Fruit fly (Drosophila melanogaster): Measurements from ENCODE around the gene Nedd4.
A peak's percentile ranks its signal among the peaks of the same experiment; 100 is the strongest.

The Nedd4 gene

dm6 chr3L:17486794-17487726 is 42.8 kb upstream of the Nedd4 start, which contains the start of gene Oatp74D (continued):
- TF ChIP-seq cad (GFP tag; optimal IDR thresholded peaks at IDR 0.05) (no peak), lilli (GFP tag; optimal IDR thresholded peaks at IDR 0.05) (peak; percentile 67), CG2202 (tag; optimal IDR thresholded peaks at IDR 0.05) (peak; percentile 67), CG11093 (GFP tag; IDR thresholded peaks at IDR 0.05) (no peak), toy (GFP tag; IDR thresholded peaks at IDR 0.05) (no peak), bcd (GFP tag; optimal IDR thresholded peaks at IDR 0.05) (no peak), CG6689 (GFP tag; IDR thresholded peaks at IDR 0.05) (no peak), Dref (GFP tag; IDR thresholded peaks at IDR 0.05) (no peak), CG4730 (GFP tag; IDR thresholded peaks at IDR 0.05) (no peak), CG31441 (GFP tag; IDR thresholded peaks at IDR 0.05) (no peak), CG15073 (GFP tag; optimal IDR thresholded peaks at IDR 0.05) (no peak), lab (GFP tag; optimal IDR thresholded peaks at IDR 0.05) (peak; percentile 72), Optix (GFP tag; IDR thresholded peaks at IDR 0.05) (peak; percentile 42; the same call in 1 of the 3 replicates), cg (GFP tag; optimal IDR thresholded peaks at IDR 0.05) (peak; percentile 99), CG10979 (tag; optimal IDR thresholded peaks at IDR 0.05) (no peak), ssp (GFP tag; IDR thresholded peaks at IDR 0.05) (no peak), jing (GFP tag; optimal IDR thresholded peaks at IDR 0.05) (no peak), Tbp (GFP tag; optimal IDR thresholded peaks at IDR 0.05) (no peak), CG13424 (tag; optimal IDR thresholded peaks at IDR 0.05) (peak; percentile 45), lmd (GFP tag; IDR thresholded peaks at IDR 0.05) (0 out of 2 replicates have a peak, but pooled peaks have one; percentile 10), CG32772 (GFP tag; IDR thresholded peaks at IDR 0.05) (no peak), da (GFP tag; optimal IDR thresholded peaks at IDR 0.05) (no peak), C15 (GFP tag; IDR thresholded peaks at IDR 0.05) (no peak; the same call in 2 of the 3 replicates), sc (optimal IDR thresholded peaks at IDR 0.05) (no peak), sc (GFP tag; optimal IDR thresholded peaks at IDR 0.05) (peak; percentile 7), klu (GFP tag; IDR thresholded peaks at IDR 0.05) (no peak), abd-A (tag; optimal IDR thresholded peaks at IDR 0.05) (peak; percentile 94), CG15269 (tag; optimal IDR thresholded peaks at IDR 0.05) (peak; percentile 5), Abd-B (GFP tag; optimal IDR thresholded peaks at IDR 0.05) (no peak), CG17612 (GFP tag; IDR thresholded peaks at IDR 0.05) (no peak), tio (GFP tag; optimal IDR thresholded peaks at IDR 0.05) (no peak), CG17328 (GFP tag; IDR thresholded peaks at IDR 0.05) (peak; percentile 22; the same call in 1 of the 2 replicates), dmrt99B (tag; optimal IDR thresholded peaks at IDR 0.05) (peak; percentile 58), sug (tag; optimal IDR thresholded peaks at IDR 0.05) (peak; percentile 87), ab (GFP tag; optimal IDR thresholded peaks at IDR 0.05) (no peak), sens-2 (GFP tag; IDR thresholded peaks at IDR 0.05) (no peak), p53 (GFP tag; optimal IDR thresholded peaks at IDR 0.05) (no peak), stwl (tag; optimal IDR thresholded peaks at IDR 0.05) (no peak), ac (GFP tag; optimal IDR thresholded peaks at IDR 0.05) (peak; percentile 27), CG3065 (GFP tag; optimal IDR thresholded peaks at IDR 0.05) (no peak), dm (GFP tag; optimal IDR thresholded peaks at IDR 0.05) (peak; percentile 1), az2 (GFP tag; optimal IDR thresholded peaks at IDR 0.05) (peak; percentile 32), CG8765 (GFP tag; IDR thresholded peaks at IDR 0.05) (no peak), Lim3 (GFP tag; IDR thresholded peaks at IDR 0.05) (no peak), CG8290 (GFP tag; optimal IDR thresholded peaks at IDR 0.05) (no peak), CG8290 (tag; optimal IDR thresholded peaks at IDR 0.05) (peak; percentile 20 to 72), CG7745 (tag; optimal IDR thresholded peaks at IDR 0.05) (no peak), Rfx (GFP tag; IDR thresholded peaks at IDR 0.05) (peak; percentile 64; the same call in 1 of the 2 replicates), grau (tag; optimal IDR thresholded peaks at IDR 0.05) (peak; percentile 26), onecut (GFP tag; IDR thresholded peaks at IDR 0.05) (peak; percentile 22), CG14710 (tag; optimal IDR thresholded peaks at IDR 0.05) (peak; percentile 32)
